Worm (Caenorhabditis elegans) whole organism, mixed stage, embryonic: Measurements from ENCODE around the gene nas-33.

Experiments
- M03D4.4 ChIP-seq: sonication (generic microtip); optimal IDR thresholded peaks from 2 replicates; lab custom pipeline; 2017; ENCODE audit warnings: mild to moderate bottlenecking, missing genetic modification characterization, missing compliant biosample characterization
- bed-3 ChIP-seq: fragments of 200-800 bp; sonication (Bioruptor generic); optimal IDR thresholded peaks from 3 replicates; lab custom pipeline; 2018; ENCODE audit warnings: mild to moderate bottlenecking, missing genetic modification characterization, moderate library complexity, missing compliant biosample characterization
- blmp-1 ChIP-seq: fragments of 150-350 bp; optimal IDR thresholded peaks from 2 replicates; lab custom pipeline; 2014; ENCODE audit warnings: missing biosample characterization, missing genetic modification characterization
- ceh-39 ChIP-seq: fragments of 150-350 bp; optimal IDR thresholded peaks from 2 replicates; lab custom pipeline; 2014; ENCODE audit warnings: missing biosample characterization, missing genetic modification characterization
- ceh-43 ChIP-seq: fragments of 200-800 bp; sonication (Bioruptor generic); optimal IDR thresholded peaks from 2 replicates; lab custom pipeline; 2018; ENCODE audit warnings: mild to moderate bottlenecking, missing genetic modification characterization, moderate library complexity, missing compliant biosample characterization
- ces-1 ChIP-seq: fragments of 150-350 bp; optimal IDR thresholded peaks from 2 replicates; lab custom pipeline; 2014; ENCODE audit warnings: missing biosample characterization, missing genetic modification reagents, missing genetic modification characterization
- cnd-1 ChIP-seq: fragments of 200-800 bp; sonication (Bioruptor generic); optimal IDR thresholded peaks from 2 replicates; lab custom pipeline; 2018; ENCODE audit warnings: mild to moderate bottlenecking, missing genetic modification characterization, missing compliant biosample characterization
- drap-1 ChIP-seq: fragments of 200-800 bp; sonication (Bioruptor generic); optimal IDR thresholded peaks from 3 replicates; lab custom pipeline; 2018; ENCODE audit warnings: mild to moderate bottlenecking, missing genetic modification characterization, missing compliant biosample characterization
- elt-1 ChIP-seq: sonication (generic microtip); optimal IDR thresholded peaks from 2 replicates; lab custom pipeline; 2017; ENCODE audit warnings: missing genetic modification characterization, mild to moderate bottlenecking, missing compliant biosample characterization, antibody characterized with exemption, moderate library complexity, borderline replicate concordance; ENCODE audit not compliant: insufficient read depth
- flh-1 ChIP-seq: fragments of 200-800 bp; sonication (Bioruptor generic); optimal IDR thresholded peaks from 2 replicates; lab custom pipeline; 2018; ENCODE audit warnings: mild to moderate bottlenecking, missing genetic modification characterization, moderate library complexity, missing compliant biosample characterization
- ham-2 ChIP-seq: fragments of 200-800 bp; sonication (Bioruptor generic); optimal IDR thresholded peaks from 2 replicates; lab custom pipeline; 2018; ENCODE audit warnings: mild to moderate bottlenecking, missing genetic modification characterization, missing compliant biosample characterization
- hlh-1 ChIP-seq: fragments of 150-350 bp; optimal IDR thresholded peaks from 2 replicates; lab custom pipeline; 2014; ENCODE audit warnings: missing biosample characterization, missing genetic modification reagents, missing genetic modification characterization
- lin-13 ChIP-seq: fragments of 150-350 bp; optimal IDR thresholded peaks from 2 replicates; lab custom pipeline; 2014; ENCODE audit warnings: missing biosample characterization, missing genetic modification characterization
- lin-32 ChIP-seq: fragments of 200-800 bp; sonication (Bioruptor generic); optimal IDR thresholded peaks from 2 replicates; lab custom pipeline; 2018; ENCODE audit warnings: mild to moderate bottlenecking, missing genetic modification characterization, missing compliant biosample characterization
- lsy-2 ChIP-seq: fragments of 150-350 bp; optimal IDR thresholded peaks from 2 replicates; lab custom pipeline; 2014; ENCODE audit warnings: missing biosample characterization, missing genetic modification characterization
- mab-5 ChIP-seq: fragments of 150-350 bp; optimal IDR thresholded peaks from 2 replicates; lab custom pipeline; 2014; ENCODE audit warnings: missing biosample characterization, missing genetic modification characterization
- mep-1 ChIP-seq: fragments of 150-350 bp; optimal IDR thresholded peaks from 2 replicates; lab custom pipeline; 2017; ENCODE audit warnings: missing biosample characterization, missing genetic modification reagents, missing genetic modification characterization, inconsistent platforms
- mls-2 ChIP-seq: sonication (generic microtip); optimal IDR thresholded peaks from 2 replicates; lab custom pipeline; 2016; ENCODE audit warnings: mild to moderate bottlenecking, missing genetic modification characterization, moderate library complexity, missing compliant biosample characterization
- nhr-2 ChIP-seq: fragments of 150-350 bp; optimal IDR thresholded peaks from 2 replicates; lab custom pipeline; 2014; ENCODE audit warnings: missing biosample characterization, missing genetic modification characterization
- nhr-28 ChIP-seq: fragments of 150-350 bp; optimal IDR thresholded peaks from 2 replicates; lab custom pipeline; 2014; ENCODE audit warnings: missing biosample characterization, missing genetic modification characterization
- nhr-76 ChIP-seq: sonication (generic microtip); optimal IDR thresholded peaks from 2 replicates; lab custom pipeline; 2017; ENCODE audit warnings: missing biosample characterization, missing genetic modification characterization
- pha-4 ChIP-seq: fragments of 150-350 bp; optimal IDR thresholded peaks from 2 replicates; lab custom pipeline; 2018; ENCODE audit warnings: missing biosample characterization, missing genetic modification reagents, missing genetic modification characterization
- sem-2 ChIP-seq: fragments of 200-800 bp; sonication (Bioruptor generic); optimal IDR thresholded peaks from 2 replicates; lab custom pipeline; 2018; ENCODE audit warnings: mild to moderate bottlenecking, missing genetic modification characterization, missing compliant biosample characterization
- snpc-4 ChIP-seq: fragments of 150-350 bp; optimal IDR thresholded peaks from 2 replicates; lab custom pipeline; 2014; ENCODE audit warnings: missing biosample characterization, missing genetic modification characterization
- sptf-1 ChIP-seq: sonication (generic microtip); optimal IDR thresholded peaks from 2 replicates; lab custom pipeline; 2017; ENCODE audit warnings: mild to moderate bottlenecking, missing genetic modification characterization, moderate library complexity, missing compliant biosample characterization
- tbx-8 ChIP-seq: fragments of 200-800 bp; sonication (Bioruptor generic); optimal IDR thresholded peaks from 2 replicates; lab custom pipeline; 2018; ENCODE audit warnings: mild to moderate bottlenecking, missing genetic modification characterization, moderate library complexity, missing compliant biosample characterization
- unc-120 ChIP-seq: sonication (generic microtip); optimal IDR thresholded peaks from 2 replicates; lab custom pipeline; 2017; ENCODE audit warnings: missing genetic modification characterization, missing compliant biosample characterization; ENCODE audit not compliant: poor library complexity, severe bottlenecking
- unc-62 ChIP-seq: fragments of 150-350 bp; optimal IDR thresholded peaks from 2 replicates; lab custom pipeline; 2014; ENCODE audit warnings: missing biosample characterization, missing genetic modification reagents, missing genetic modification characterization
- zip-8 ChIP-seq: fragments of 150-350 bp; optimal IDR thresholded peaks from 2 replicates; lab custom pipeline; 2014; ENCODE audit warnings: missing biosample characterization, missing genetic modification characterization
- ztf-11 ChIP-seq: fragments of 150-350 bp; optimal IDR thresholded peaks from 2 replicates; lab custom pipeline; 2014; ENCODE audit warnings: missing biosample characterization, missing genetic modification characterization

nas-33 gene

ce11 chrX:6408713-6409112 lies 46.3 kb downstream of the nas-33 start:
- no peak for TF ChIP-seq snpc-4 (tag; lab: Kevin White, UChicago)
- TF ChIP-seq pha-4: no peak
- TF ChIP-seq ztf-11 (tag; lab: Kevin White, UChicago): no peak
- TF ChIP-seq lsy-2 (tag; lab: Kevin White, UChicago): no peak
- no peak for TF ChIP-seq elt-1 (tag; lab: Kevin White, UChicago)
- no peak for TF ChIP-seq ces-1
- TF ChIP-seq, all 35 proteins: peak for 0

ce11 chrX:6408286-6408685 lies 46.8 kb downstream of the nas-33 start:
- TF ChIP-seq M03D4.4 (tag; lab: Kevin White, UChicago) (no peak), sptf-1 (tag; lab: Kevin White, UChicago) (no peak), ces-1 (no peak), snpc-4 (tag; lab: Kevin White, UChicago) (no peak), bed-3 (GFP tag; lab: Kevin White, UChicago) (no peak), nhr-76 (tag; lab: Kevin White, UChicago) (no peak), elt-1 (tag; lab: Kevin White, UChicago) (no peak), hlh-1 (tag; lab: Kevin White, UChicago) (no peak), ceh-39 (tag; lab: Kevin White, UChicago) (no peak), lin-32 (no peak), drap-1 (GFP tag; lab: Kevin White, UChicago) (no peak), lsy-2 (tag; lab: Kevin White, UChicago) (no peak), mab-5 (tag; lab: Kevin White, UChicago) (no peak), sem-2 (GFP tag; lab: Kevin White, UChicago) (no peak), unc-120 (tag; lab: Kevin White, UChicago) (no peak), mep-1 (tag; lab: Kevin White, UChicago) (no peak), flh-1 (GFP tag; lab: Kevin White, UChicago) (no peak), pha-4 (no peak), blmp-1 (tag; lab: Kevin White, UChicago) (no peak), cnd-1 (tag; lab: Kevin White, UChicago) (no peak)

- TF ChIP-seq lin-13: no peak
Observed at ce11 chrX:6407805-6408204, 47.3 kb downstream of the nas-33 start.

ce11 chrX:6405905-6406304 lies 49.2 kb downstream of the nas-33 start:
- TF ChIP-seq nhr-76 (tag; lab: Kevin White, UChicago) (no peak), hlh-1 (tag; lab: Kevin White, UChicago) (no peak), nhr-2 (no peak), tbx-8 (GFP tag; lab: Kevin White, UChicago) (no peak), ceh-43 (no peak), mab-5 (tag; lab: Kevin White, UChicago) (no peak), mls-2 (tag; lab: Kevin White, UChicago) (no peak), elt-1 (tag; lab: Kevin White, UChicago) (no peak), bed-3 (GFP tag; lab: Kevin White, UChicago) (no peak), M03D4.4 (tag; lab: Kevin White, UChicago) (no peak), ceh-39 (tag; lab: Kevin White, UChicago) (no peak)
- TF ChIP-seq, all 35 proteins: peak for 0

- no peak for TF ChIP-seq zip-8
- no peak for TF ChIP-seq ceh-43
- no peak for TF ChIP-seq nhr-76 (tag; lab: Kevin White, UChicago)
- no peak for TF ChIP-seq drap-1 (GFP tag; lab: Kevin White, UChicago)
- TF ChIP-seq cnd-1 (tag; lab: Kevin White, UChicago): no peak
- TF ChIP-seq unc-120 (tag; lab: Kevin White, UChicago): no peak
- TF ChIP-seq ces-1: no peak
- no peak for TF ChIP-seq ham-2 (GFP tag; lab: Kevin White, UChicago)
- no peak for TF ChIP-seq hlh-1 (tag; lab: Kevin White, UChicago)
- no peak for TF ChIP-seq mls-2 (tag; lab: Kevin White, UChicago)
- TF ChIP-seq M03D4.4 (tag; lab: Kevin White, UChicago): no peak
- TF ChIP-seq lsy-2 (tag; lab: Kevin White, UChicago): no peak
- no peak for TF ChIP-seq mab-5 (tag; lab: Kevin White, UChicago)
- no peak for TF ChIP-seq nhr-28
- no peak for TF ChIP-seq ztf-11 (tag; lab: Kevin White, UChicago)
- no peak for TF ChIP-seq unc-62
Observed at ce11 chrX:6403122-6403521, 51.9 kb downstream of the nas-33 start, which contains the start of gene glt-4. glt-4 (plus strand) TSS chrX:6403422.
